Fruit fly (Drosophila melanogaster) whole organism, pupa: ENCODE data around the gene Cbl.

Experiments used
- CG10348 ChIP-seq: fragments of 200-800 bp; sonication (Bioruptor generic); IDR thresholded peaks from 2 replicates; pipeline ENCODE4 v1.3.6; 2022; ENCODE audit warnings: missing biosample characterization, missing genetic modification characterization
- CG12605 ChIP-seq: fragments of 200-800 bp; sonication (Bioruptor generic); IDR thresholded peaks from 2 replicates; pipeline ENCODE4 v1.3.6; 2022; ENCODE audit warnings: missing biosample characterization, missing genetic modification characterization
- CG13204 ChIP-seq: fragments of 200-800 bp; sonication (Bioruptor generic); optimal IDR thresholded peaks from 2 replicates; lab custom pipeline; 2018; ENCODE audit warnings: missing biosample characterization, mild to moderate bottlenecking, missing genetic modification characterization, moderate library complexity
- CG14655 ChIP-seq: fragments of 200-800 bp; sonication (Bioruptor generic); optimal IDR thresholded peaks from 3 replicates; lab custom pipeline; 2017; ENCODE audit warnings: mild to moderate bottlenecking, missing biosample characterization, missing genetic modification reagents, missing genetic modification characterization
- CG15710 ChIP-seq: fragments of 200-800 bp; sonication (Bioruptor generic); optimal IDR thresholded peaks from 2 replicates; lab custom pipeline; 2018; ENCODE audit warnings: missing biosample characterization, mild to moderate bottlenecking, missing genetic modification characterization, moderate library complexity
- CG17806 ChIP-seq: fragments of 200-800 bp; sonication (Bioruptor generic); optimal IDR thresholded peaks from 2 replicates; lab custom pipeline; 2018; ENCODE audit warnings: missing biosample characterization, mild to moderate bottlenecking, missing genetic modification characterization, moderate library complexity
- CG32121 ChIP-seq: fragments of 200-800 bp; sonication (Bioruptor generic); IDR thresholded peaks from 2 replicates; pipeline ENCODE4 v1.3.6; 2022; ENCODE audit warnings: missing biosample characterization, missing genetic modification characterization
- CG34367 ChIP-seq: fragments of 200-800 bp; sonication (Bioruptor generic); optimal IDR thresholded peaks from 2 replicates; lab custom pipeline; 2018; ENCODE audit warnings: missing biosample characterization, mild to moderate bottlenecking, missing genetic modification characterization
- CG4496 ChIP-seq: fragments of 200-800 bp; sonication (Bioruptor generic); IDR thresholded peaks from 3 replicates; pipeline ENCODE4 v1.3.6; 2022; ENCODE audit warnings: missing biosample characterization, missing genetic modification characterization
- CG8159 ChIP-seq: fragments of 200-800 bp; sonication (Bioruptor generic); optimal IDR thresholded peaks from 3 replicates; lab custom pipeline; 2018; ENCODE audit warnings: missing biosample characterization, mild to moderate bottlenecking, missing genetic modification characterization, moderate library complexity
- CG8301 ChIP-seq: fragments of 200-800 bp; sonication (Bioruptor generic); optimal IDR thresholded peaks from 2 replicates; lab custom pipeline; 2018; ENCODE audit warnings: missing biosample characterization, mild to moderate bottlenecking, missing genetic modification characterization
- CG9948 ChIP-seq: fragments of 200-800 bp; sonication (Bioruptor generic); optimal IDR thresholded peaks from 2 replicates; lab custom pipeline; 2018; ENCODE audit warnings: missing biosample characterization, mild to moderate bottlenecking, missing genetic modification characterization, moderate library complexity
- D1 ChIP-seq: fragments of 200-800 bp; sonication (Bioruptor generic); optimal IDR thresholded peaks from 2 replicates; lab custom pipeline; 2018; ENCODE audit warnings: missing biosample characterization, mild to moderate bottlenecking, missing genetic modification characterization, moderate library complexity
- EcR ChIP-seq: fragments of 200-800 bp; sonication (Bioruptor generic); optimal IDR thresholded peaks from 3 replicates; lab custom pipeline; 2019; ENCODE audit warnings: missing biosample characterization, missing genetic modification characterization, mild to moderate bottlenecking, moderate library complexity, missing genetic modification reagents
- Ets98B ChIP-seq: fragments of 200-800 bp; sonication (Bioruptor generic); IDR thresholded peaks from 2 replicates; pipeline ENCODE4 v1.3.6; 2022; ENCODE audit warnings: missing biosample characterization, missing genetic modification characterization
- Pif1A ChIP-seq: fragments of 200-800 bp; sonication (Bioruptor generic); optimal IDR thresholded peaks from 3 replicates; lab custom pipeline; 2016; ENCODE audit warnings: missing biosample characterization, missing genetic modification characterization
- Pif1B ChIP-seq: fragments of 200-800 bp; sonication (Bioruptor generic); optimal IDR thresholded peaks from 3 replicates; lab custom pipeline; 2016; ENCODE audit warnings: missing biosample characterization, missing genetic modification characterization
- Snoo ChIP-seq: fragments of 200-800 bp; sonication (Bioruptor generic); optimal IDR thresholded peaks from 3 replicates; lab custom pipeline; 2017; ENCODE audit warnings: missing biosample characterization, mild to moderate bottlenecking, missing genetic modification characterization, inconsistent platforms
- fd96Ca ChIP-seq: fragments of 200-800 bp; sonication (Bioruptor generic); IDR thresholded peaks from 3 replicates; pipeline ENCODE4 v1.3.6; 2022; ENCODE audit warnings: missing biosample characterization, missing genetic modification characterization
- gl ChIP-seq: fragments of 200-800 bp; sonication (Bioruptor generic); optimal IDR thresholded peaks from 2 replicates; lab custom pipeline; 2018; ENCODE audit warnings: missing biosample characterization, mild to moderate bottlenecking, missing genetic modification characterization
- rn ChIP-seq: fragments of 200-800 bp; sonication (Bioruptor generic); IDR thresholded peaks from 2 replicates; pipeline ENCODE4 v1.3.6; 2022; ENCODE audit warnings: missing biosample characterization, missing genetic modification characterization

Cbl gene

DNA sequence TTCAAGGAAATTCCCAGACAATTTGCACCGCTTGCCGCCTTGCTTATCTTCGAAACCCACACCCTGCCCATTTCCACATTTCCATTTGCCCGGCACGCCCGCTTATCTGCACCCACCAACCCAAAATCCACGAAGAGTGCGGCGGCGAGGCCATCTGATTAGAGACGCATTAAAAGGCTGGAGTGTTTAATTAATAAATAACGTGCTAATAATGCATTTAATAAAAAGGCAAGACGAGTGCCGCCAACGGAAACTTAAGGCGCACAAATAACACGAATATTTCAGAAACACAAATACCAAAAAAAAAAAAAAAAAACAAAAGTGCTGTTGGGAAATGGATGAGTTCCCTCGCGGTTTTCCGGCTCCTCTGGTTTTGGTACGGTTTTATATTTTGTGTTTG is 28.2 kb downstream of the Cbl start:
- TF ChIP-seq CG14655 (GFP tag; lab: Kevin White, UChicago) (no peak), CG34367 (tag; lab: Kevin White, UChicago) (no peak), CG10348 (no peak)
- TF ChIP-seq, all 21 proteins: peak for 0

DNA sequence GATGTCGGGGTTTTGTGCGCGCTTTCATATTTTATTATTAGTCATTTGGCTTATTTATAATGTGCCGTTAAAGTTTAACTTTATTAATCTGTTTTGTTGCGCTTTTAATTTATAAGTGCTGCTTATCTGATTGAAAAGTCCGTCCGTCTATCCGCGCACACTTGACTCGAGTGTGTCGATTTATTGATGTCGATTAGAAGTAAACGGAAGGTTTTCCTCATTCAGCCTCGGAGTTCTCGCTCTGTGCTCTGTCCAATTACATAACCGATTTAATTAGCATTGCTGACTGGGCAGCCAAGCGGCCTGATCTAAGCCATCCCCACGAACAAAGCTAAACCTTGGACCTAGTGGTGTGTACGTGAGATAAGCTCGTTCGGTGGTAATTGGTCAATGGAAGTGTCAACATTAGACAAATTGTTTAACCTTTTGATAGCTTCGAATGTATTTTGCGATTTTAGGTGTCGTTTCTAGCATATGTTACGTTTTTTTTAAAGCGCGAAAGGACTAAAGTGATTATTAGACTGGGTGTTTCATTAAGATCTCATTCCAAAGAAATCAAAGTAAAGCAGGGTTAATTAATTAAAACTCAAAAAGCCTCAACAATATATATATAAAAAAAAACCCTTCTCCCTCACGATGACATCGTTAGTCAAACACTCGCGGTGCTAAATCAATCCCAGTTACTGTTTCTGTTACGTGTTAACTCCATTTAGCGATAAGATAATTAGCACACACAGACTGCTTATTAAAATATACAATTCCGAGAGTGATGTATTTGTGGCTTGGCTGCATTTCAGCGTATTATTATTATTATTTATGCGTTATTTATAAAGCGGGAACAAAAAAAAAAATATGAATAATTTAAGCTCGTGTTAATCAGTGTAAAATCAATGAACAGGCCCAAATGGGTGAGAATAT is 28.9 kb downstream of the Cbl start:
- TF ChIP-seq EcR (GFP tag; lab: Kevin White, UChicago): no peak
- TF ChIP-seq Pif1B (GFP tag; lab: Kevin White, UChicago): peak; percentile 21
- no peak for TF ChIP-seq CG32121 (GFP tag; lab: Robert Waterston, UW)

DNA sequence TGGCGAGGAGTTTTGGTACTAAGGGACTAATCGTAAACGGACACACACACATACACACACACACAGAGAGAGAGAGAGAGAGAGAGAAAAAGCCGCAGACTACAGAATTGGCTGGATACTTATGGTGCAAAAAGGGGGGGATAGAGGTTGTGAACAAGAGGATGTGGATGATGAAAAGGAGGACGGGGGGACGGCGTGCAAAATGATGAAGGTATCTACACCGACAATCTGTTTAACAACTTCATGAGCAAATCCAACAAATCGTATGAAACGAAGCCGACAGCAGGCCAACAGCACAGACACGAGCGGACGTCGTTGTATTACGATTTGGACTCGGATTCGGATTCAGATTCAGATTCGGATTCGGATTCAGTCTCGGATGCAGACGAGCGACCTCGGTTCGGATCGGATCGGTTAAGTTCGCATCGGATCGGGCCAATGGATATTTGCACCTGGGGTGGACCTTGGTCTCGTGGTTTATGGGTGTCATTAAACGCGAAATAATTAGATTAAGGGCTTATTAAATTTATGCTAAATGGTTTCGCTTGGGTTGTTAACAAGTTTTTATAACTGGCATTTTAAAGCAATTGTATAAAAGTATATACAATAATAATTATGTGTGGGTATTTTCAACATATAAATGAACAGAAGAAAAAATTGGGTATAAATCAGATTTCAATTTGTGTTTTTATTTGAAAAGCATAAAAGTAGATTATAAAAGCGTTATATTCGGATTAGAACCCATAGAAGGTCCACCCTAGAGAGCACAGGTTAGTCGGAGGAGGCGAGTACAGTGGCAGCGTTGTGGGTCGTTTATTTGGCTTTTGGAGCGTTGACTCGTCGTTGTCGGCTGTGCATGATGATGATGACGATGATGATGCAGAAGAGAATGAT is 30.5 kb downstream of the Cbl start:
- peak; percentile 71 for TF ChIP-seq CG13204 (GFP tag; lab: Kevin White, UChicago)
- TF ChIP-seq CG15710: peak; percentile 95
- peak; percentile 100 for TF ChIP-seq CG8159 (tag; lab: Kevin White, UChicago)
- TF ChIP-seq CG4496: peak; percentile 88
- peak; percentile 85 for TF ChIP-seq Ets98B
- TF ChIP-seq CG17806: peak; percentile 96
- TF ChIP-seq CG12605 (GFP tag; lab: Robert Waterston, UW): peak; percentile 86
- TF ChIP-seq Snoo (tag; lab: Kevin White, UChicago): peak; percentile 96
- peak; percentile 90 for TF ChIP-seq CG32121 (GFP tag; lab: Robert Waterston, UW)
- peak; percentile 82 for TF ChIP-seq EcR (GFP tag; lab: Kevin White, UChicago)
- peak; percentile 92 for TF ChIP-seq CG34367 (tag; lab: Kevin White, UChicago)
- peak; percentile 88 for TF ChIP-seq gl
- TF ChIP-seq Pif1A (GFP tag; lab: Kevin White, UChicago): peak; percentile 96
- peak; percentile 75 for TF ChIP-seq rn (GFP tag; lab: Robert Waterston, UW)
- peak; percentile 95 for TF ChIP-seq CG8301 (tag; lab: Kevin White, UChicago)
- TF ChIP-seq CG9948 (tag; lab: Kevin White, UChicago): peak; percentile 97
- TF ChIP-seq CG14655 (GFP tag; lab: Kevin White, UChicago): peak; percentile 96
- TF ChIP-seq D1 (tag; lab: Kevin White, UChicago): peak; percentile 97
- peak; percentile 86 for TF ChIP-seq fd96Ca (GFP tag; lab: Robert Waterston, UW)
- no peak for TF ChIP-seq CG10348
- TF ChIP-seq Pif1B (GFP tag; lab: Kevin White, UChicago): peak; percentile 96

DNA sequence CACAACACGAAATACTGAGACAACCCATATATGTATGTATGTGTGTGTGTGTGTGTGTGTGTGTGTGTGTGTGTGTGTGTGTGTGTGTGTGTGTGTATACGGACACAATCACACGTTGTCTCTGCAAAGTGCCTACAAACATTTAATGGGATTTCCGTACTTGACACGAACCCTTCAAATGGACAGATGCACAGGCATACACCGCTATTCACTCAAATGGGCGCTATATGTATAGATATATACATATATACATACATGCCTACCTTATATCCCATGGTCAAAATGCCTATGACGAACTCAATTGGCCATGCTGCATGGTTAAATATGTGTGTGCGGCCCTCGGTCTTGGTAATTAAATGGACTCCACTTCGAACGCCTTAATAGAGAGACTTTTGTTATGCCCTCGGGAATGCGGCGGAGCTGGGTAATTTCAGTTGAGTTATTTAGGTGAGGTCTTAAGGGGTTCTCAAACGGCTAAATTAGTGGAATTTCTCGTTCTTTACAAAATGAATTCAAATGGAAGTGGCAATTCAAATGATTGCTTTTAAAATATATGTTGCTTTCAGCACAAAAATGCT is 31.8 kb downstream of the Cbl start:
- TF ChIP-seq Snoo (tag; lab: Kevin White, UChicago) (no peak), CG15710 (no peak), CG17806 (no peak), CG12605 (GFP tag; lab: Robert Waterston, UW) (no peak), D1 (tag; lab: Kevin White, UChicago) (no peak), CG32121 (GFP tag; lab: Robert Waterston, UW) (no peak), gl (no peak), CG8301 (tag; lab: Kevin White, UChicago) (no peak), CG4496 (no peak), rn (GFP tag; lab: Robert Waterston, UW) (no peak), EcR (GFP tag; lab: Kevin White, UChicago) (no peak), fd96Ca (GFP tag; lab: Robert Waterston, UW) (no peak), CG34367 (tag; lab: Kevin White, UChicago) (no peak), CG13204 (GFP tag; lab: Kevin White, UChicago) (no peak), CG10348 (no peak), Pif1B (GFP tag; lab: Kevin White, UChicago) (no peak), CG14655 (GFP tag; lab: Kevin White, UChicago) (no peak)

DNA sequence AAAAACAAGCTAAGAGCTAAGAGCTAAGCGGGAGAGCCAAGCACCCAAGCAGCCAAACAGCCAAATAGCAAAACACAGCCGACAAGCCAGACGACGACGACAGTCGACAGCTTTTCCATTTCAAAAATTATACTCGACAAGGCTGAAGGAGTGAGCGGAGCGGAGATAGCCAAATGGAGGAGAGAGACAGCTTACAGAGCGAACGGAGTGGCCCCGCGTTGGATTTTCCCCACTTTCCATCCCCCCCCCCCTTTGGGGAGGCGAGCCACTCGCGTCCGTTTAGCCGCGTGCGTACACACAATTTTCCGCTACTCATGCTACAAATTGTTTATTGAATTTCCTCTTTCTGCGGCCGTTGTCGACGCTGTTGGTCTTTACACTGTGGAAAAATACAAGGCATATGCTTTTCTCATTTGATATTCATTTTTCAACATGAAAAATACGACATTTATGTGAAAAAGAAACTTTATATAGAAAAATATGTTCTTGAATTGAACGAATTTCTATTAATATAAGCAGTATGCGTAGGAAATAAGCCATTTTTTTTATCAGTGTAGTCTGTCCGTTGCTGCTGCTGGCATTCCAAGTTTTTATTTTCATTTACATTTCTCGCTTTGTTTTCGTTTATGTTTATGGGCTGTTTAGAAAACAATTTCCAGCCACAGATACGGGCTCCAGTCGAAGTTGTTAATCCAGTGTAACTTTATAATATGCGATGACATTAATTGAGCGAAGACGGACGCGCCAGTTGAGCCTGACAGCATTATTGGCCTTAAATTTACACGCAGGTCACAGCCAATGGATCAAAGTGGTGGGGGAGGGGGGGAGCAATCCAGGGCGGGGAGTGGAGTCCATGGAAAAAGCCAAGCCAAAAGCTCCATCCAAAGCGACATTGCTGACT is 33.4 kb downstream of the Cbl start:
- TF ChIP-seq CG15710 (peak; percentile 95), CG17806 (peak; percentile 96), rn (GFP tag; lab: Robert Waterston, UW) (peak; percentile 87), fd96Ca (GFP tag; lab: Robert Waterston, UW) (peak; percentile 88), CG12605 (GFP tag; lab: Robert Waterston, UW) (peak; percentile 96), CG4496 (peak; percentile 96), gl (peak; percentile 90), CG8159 (tag; lab: Kevin White, UChicago) (peak; percentile 97), Ets98B (peak; percentile 96), Snoo (tag; lab: Kevin White, UChicago) (peak; percentile 82), CG34367 (tag; lab: Kevin White, UChicago) (peak; percentile 92), CG8301 (tag; lab: Kevin White, UChicago) (peak; percentile 97), CG13204 (GFP tag; lab: Kevin White, UChicago) (peak; percentile 74), Pif1B (GFP tag; lab: Kevin White, UChicago) (peak; percentile 92), EcR (GFP tag; lab: Kevin White, UChicago) (peak; percentile 37), Pif1A (GFP tag; lab: Kevin White, UChicago) (peak; percentile 96), CG32121 (GFP tag; lab: Robert Waterston, UW) (peak; percentile 96), D1 (tag; lab: Kevin White, UChicago) (peak; percentile 92), CG10348 (peak; percentile 85), CG14655 (GFP tag; lab: Kevin White, UChicago) (peak; percentile 96), CG9948 (tag; lab: Kevin White, UChicago) (peak; percentile 97)
